Worm (Caenorhabditis elegans) whole organism, L4 larva: Measurements from ENCODE around the gene cri-3.

ENCODE experiments used
- F26F4.8 ChIP-seq: fragments of 200-800 bp; sonication (Bioruptor generic); conservative IDR thresholded peaks from 2 replicates; pipeline ENCODE4 v1.3.6; 2022; ENCODE audit warnings: missing genetic modification characterization, missing compliant biosample characterization
- T20F7.1 ChIP-seq: fragments of 200-800 bp; sonication (Bioruptor generic); optimal IDR thresholded peaks from 2 replicates; lab custom pipeline; 2018; ENCODE audit warnings: mild to moderate bottlenecking, missing genetic modification characterization, missing compliant biosample characterization
- T26A8.4 ChIP-seq: fragments of 200-800 bp; sonication (Bioruptor generic); IDR thresholded peaks from 2 replicates; pipeline ENCODE4 v1.3.6; 2022; ENCODE audit warnings: missing genetic modification characterization, missing compliant biosample characterization
- ZK337.2 ChIP-seq: fragments of 200-800 bp; sonication (Bioruptor generic); IDR thresholded peaks from 2 replicates; pipeline ENCODE4 v1.3.6; 2022; ENCODE audit warnings: missing genetic modification reagents, missing genetic modification characterization, missing compliant biosample characterization
- aly-2 ChIP-seq: sonication (generic microtip); optimal IDR thresholded peaks from 2 replicates; lab custom pipeline; 2018; ENCODE audit warnings: missing biosample characterization, missing genetic modification characterization
- ceh-20 ChIP-seq: fragments of 200-800 bp; sonication (Bioruptor generic); IDR thresholded peaks from 2 replicates; pipeline ENCODE4 v1.3.6; 2022; ENCODE audit warnings: missing genetic modification reagents, missing genetic modification characterization, missing compliant biosample characterization
- ceh-82 ChIP-seq: sonication (generic microtip); optimal IDR thresholded peaks from 2 replicates; lab custom pipeline; 2017; ENCODE audit warnings: missing biosample characterization, missing genetic modification characterization
- ces-1 ChIP-seq: fragments of 150-350 bp; sonication (generic microtip); optimal IDR thresholded peaks from 4 replicates; lab custom pipeline; 2014; ENCODE audit warnings: missing biosample characterization, missing genetic modification reagents, missing genetic modification characterization
- cey-2 ChIP-seq: sonication (generic microtip); optimal IDR thresholded peaks from 3 replicates; lab custom pipeline; 2017; ENCODE audit warnings: missing genetic modification characterization, mild to moderate bottlenecking, missing compliant biosample characterization, antibody characterized with exemption, borderline replicate concordance; ENCODE audit not compliant: insufficient read depth
- ctbp-1 ChIP-seq: fragments of 200-800 bp; sonication (Bioruptor generic); IDR thresholded peaks from 2 replicates; pipeline ENCODE4 v1.3.6; 2022; ENCODE audit warnings: missing genetic modification reagents, missing genetic modification characterization, missing compliant biosample characterization
- daf-19 ChIP-seq: fragments of 200-800 bp; sonication (Bioruptor generic); conservative IDR thresholded peaks from 2 replicates; pipeline ENCODE4 v1.3.6; 2022; ENCODE audit warnings: missing genetic modification characterization, missing compliant biosample characterization
- dmd-8 ChIP-seq: fragments of 200-800 bp; sonication (Bioruptor generic); IDR thresholded peaks from 2 replicates; pipeline ENCODE4 v1.3.6; 2022; ENCODE audit warnings: missing genetic modification characterization, missing compliant biosample characterization
- egl-43 ChIP-seq: fragments of 200-800 bp; sonication (Bioruptor generic); IDR thresholded peaks from 2 replicates; pipeline ENCODE4 v1.3.6; 2022; ENCODE audit warnings: missing genetic modification reagents, missing genetic modification characterization, missing compliant biosample characterization
- gei-8 ChIP-seq: fragments of 200-800 bp; sonication (Bioruptor generic); optimal IDR thresholded peaks from 2 replicates; lab custom pipeline; 2018; ENCODE audit warnings: mild to moderate bottlenecking, missing genetic modification characterization, missing compliant biosample characterization
- hif-1 ChIP-seq, 2 experiments: sonication (generic microtip); optimal IDR thresholded peaks; 2 replicates each; lab custom pipeline; 2016 to 2017; ENCODE audit warnings: missing compliant biosample characterization in 2 of 2, missing genetic modification characterization in 2 of 2, missing genetic modification reagents in 2 of 2, missing genotype in 2 of 2, mild to moderate bottlenecking in 1 of 2
- hmg-1.1 ChIP-seq: fragments of 200-800 bp; sonication (Bioruptor generic); IDR thresholded peaks from 2 replicates; pipeline ENCODE4 v1.3.6; 2022; ENCODE audit warnings: missing genetic modification reagents, missing genetic modification characterization, missing compliant biosample characterization
- jun-1 ChIP-seq: fragments of 150-350 bp; optimal IDR thresholded peaks from 2 replicates; lab custom pipeline; 2014; ENCODE audit warnings: missing biosample characterization, missing genetic modification reagents, missing genetic modification characterization
- lim-7 ChIP-seq: fragments of 200-800 bp; sonication (Bioruptor generic); IDR thresholded peaks from 2 replicates; pipeline ENCODE4 v1.3.6; 2022; ENCODE audit warnings: missing genetic modification characterization, missing compliant biosample characterization
- lin-1 ChIP-seq: fragments of 200-800 bp; sonication (Bioruptor generic); IDR thresholded peaks from 2 replicates; pipeline ENCODE4 v1.3.6; 2022; ENCODE audit warnings: missing genetic modification reagents, missing genetic modification characterization, missing compliant biosample characterization
- lir-3 ChIP-seq: sonication (generic microtip); optimal IDR thresholded peaks from 2 replicates; lab custom pipeline; 2016; ENCODE audit warnings: mild to moderate bottlenecking, missing genetic modification characterization, missing compliant biosample characterization
- madf-5 ChIP-seq, 2 experiments: fragments of 200-800 bp; sonication (Bioruptor generic); IDR thresholded peaks; 2 replicates each; pipeline ENCODE4 v1.3.6; 2022; ENCODE audit warnings: missing compliant biosample characterization in 2 of 2, missing genetic modification characterization in 2 of 2
- mdt-29 ChIP-seq: fragments of 200-800 bp; sonication (Bioruptor generic); IDR thresholded peaks from 2 replicates; pipeline ENCODE4 v1.3.6; 2022; ENCODE audit warnings: missing genetic modification reagents, missing genetic modification characterization, missing compliant biosample characterization
- mes-2 ChIP-seq: sonication (generic microtip); optimal IDR thresholded peaks from 2 replicates; lab custom pipeline; 2016; ENCODE audit warnings: missing genotype, mild to moderate bottlenecking, missing genetic modification characterization, missing compliant biosample characterization; ENCODE audit not compliant: poor library complexity, severe bottlenecking
- mxl-3 ChIP-seq: fragments of 200-800 bp; sonication (Bioruptor generic); optimal IDR thresholded peaks from 2 replicates; lab custom pipeline; 2018; ENCODE audit warnings: mild to moderate bottlenecking, missing genetic modification characterization, missing compliant biosample characterization
- nhr-10 ChIP-seq: fragments of 150-350 bp; optimal IDR thresholded peaks from 2 replicates; lab custom pipeline; 2014; ENCODE audit warnings: missing biosample characterization, missing genetic modification characterization
- nhr-111 ChIP-seq: fragments of 200-800 bp; sonication (Bioruptor generic); optimal IDR thresholded peaks from 2 replicates; lab custom pipeline; 2018; ENCODE audit warnings: mild to moderate bottlenecking, missing genetic modification characterization, missing compliant biosample characterization
- nhr-42 ChIP-seq: fragments of 200-800 bp; sonication (Bioruptor generic); IDR thresholded peaks from 2 replicates; pipeline ENCODE4 v1.3.6; 2022; ENCODE audit warnings: missing genetic modification characterization, missing compliant biosample characterization
- nhr-6 ChIP-seq: fragments of 150-350 bp; optimal IDR thresholded peaks from 2 replicates; lab custom pipeline; 2014; ENCODE audit warnings: missing biosample characterization, missing genetic modification characterization
- pha-4 ChIP-seq, 2 experiments: fragments of 150-350 bp in 1 of 2; fragments of 200-800 bp in 1 of 2; sonication (Bioruptor generic) in 1 of 2; IDR thresholded peaks in 1 of 2; optimal IDR thresholded peaks in 1 of 2; 2 replicates each; pipeline versions ENCODE4 v1.3.6 to Lab custom; 2014 to 2022; ENCODE audit warnings: missing genetic modification characterization in 2 of 2, missing genetic modification reagents in 2 of 2, missing biosample characterization in 1 of 2, missing compliant biosample characterization in 1 of 2
- php-3 ChIP-seq: fragments of 200-800 bp; sonication (Bioruptor generic); IDR thresholded peaks from 2 replicates; pipeline ENCODE4 v1.3.6; 2022; ENCODE audit warnings: missing genetic modification reagents, missing genetic modification characterization, missing compliant biosample characterization
- saeg-2 ChIP-seq: fragments of 200-800 bp; sonication (Bioruptor generic); IDR thresholded peaks from 2 replicates; pipeline ENCODE4 v1.3.6; 2022; ENCODE audit warnings: missing genetic modification reagents, missing genetic modification characterization, missing compliant biosample characterization
- spr-1 ChIP-seq: sonication (generic microtip); optimal IDR thresholded peaks from 2 replicates; lab custom pipeline; 2016; ENCODE audit warnings: mild to moderate bottlenecking, missing genetic modification characterization, missing compliant biosample characterization
- tag-97 ChIP-seq: fragments of 200-800 bp; sonication (Bioruptor generic); IDR thresholded peaks from 2 replicates; pipeline ENCODE4 v1.3.6; 2022; ENCODE audit warnings: missing genetic modification characterization, missing compliant biosample characterization
- tra-1 ChIP-seq: fragments of 200-800 bp; sonication (Bioruptor generic); IDR thresholded peaks from 2 replicates; pipeline ENCODE4 v1.3.6; 2022; ENCODE audit warnings: missing genetic modification reagents, missing genetic modification characterization, missing compliant biosample characterization
- unc-62 ChIP-seq, 3 experiments: fragments of 150-350 bp in 1 of 3; sonication (generic microtip); optimal IDR thresholded peaks in 2 of 3; peaks in 1 of 3; 1 replicate in 1 of 3; 2 replicates in 2 of 3; lab custom pipeline; 2014 to 2017; ENCODE audit warnings: missing biosample characterization in 3 of 3, missing genetic modification characterization in 3 of 3, missing genetic modification reagents in 3 of 3, missing genotype in 1 of 3
- vab-7 ChIP-seq: fragments of 200-800 bp; sonication (Bioruptor generic); IDR thresholded peaks from 2 replicates; pipeline ENCODE4 v1.3.6; 2022; ENCODE audit warnings: missing genetic modification reagents, missing genetic modification characterization, missing compliant biosample characterization
- zfp-3 ChIP-seq: fragments of 200-800 bp; sonication (Bioruptor generic); conservative IDR thresholded peaks from 2 replicates; pipeline ENCODE4 v1.3.6; 2022; ENCODE audit warnings: missing genetic modification reagents, missing genetic modification characterization, missing compliant biosample characterization
- zip-11 ChIP-seq: fragments of 200-800 bp; sonication (Bioruptor generic); IDR thresholded peaks from 2 replicates; pipeline ENCODE4 v1.3.6; 2022; ENCODE audit warnings: missing genetic modification characterization, missing compliant biosample characterization

cri-3 gene

ce11 chrIII:3426741-3427140 lies 30.6 kb downstream of the cri-3 start (continued):
- TF ChIP-seq hmg-1.1 (GFP tag; lab: Robert Waterston, UW) (peak; percentile 49; the same call in 1 of the 2 replicates), php-3 (GFP tag; lab: Robert Waterston, UW) (0 out of 2 replicates have a peak, but pooled peaks have one; percentile 14), tag-97 (GFP tag; lab: Robert Waterston, UW) (no peak), vab-7 (GFP tag; lab: Robert Waterston, UW) (peak; percentile 51; the same call in 1 of the 2 replicates), ctbp-1 (0 out of 2 replicates have a peak, but pooled peaks have one; percentile 43), T26A8.4 (GFP tag; lab: Robert Waterston, UW) (0 out of 2 replicates have a peak, but pooled peaks have one; percentile 15), nhr-111 (no peak), dmd-8 (peak; percentile 63; the same call in 1 of the 2 replicates), ZK337.2 (GFP tag; lab: Robert Waterston, UW) (0 out of 2 replicates have a peak, but pooled peaks have one; percentile 36), spr-1 (no peak), F26F4.8 (GFP tag; lab: Robert Waterston, UW) (no peak), ceh-82 (no peak), mdt-29 (GFP tag; lab: Robert Waterston, UW) (0 out of 2 replicates have a peak, but pooled peaks have one; percentile 14), madf-5 (GFP tag; IDR thresholded peaks at IDR 0.05; lab: Robert Waterston, UW) (0 out of 4 replicates have a peak, but pooled peaks of 1 of the 2 experiments have one; percentile 49), nhr-6 (no peak), aly-2 (tag; lab: Kevin White, UChicago) (no peak), daf-19 (GFP tag; lab: Robert Waterston, UW) (no peak), zip-11 (no peak), hif-1 (tag; optimal IDR thresholded peaks at IDR 0.05; lab: Kevin White, UChicago) (no peak), zfp-3 (GFP tag; lab: Robert Waterston, UW) (peak; percentile 54; the same call in 1 of the 2 replicates), mes-2 (no peak), ceh-20 (GFP tag; lab: Robert Waterston, UW) (0 out of 2 replicates have a peak, but pooled peaks have one; percentile 15), pha-4 (GFP tag; IDR thresholded peaks at IDR 0.05; lab: Robert Waterston, UW) (peak; percentile 50; the same call in 1 of the 2 replicates), pha-4 (tag; optimal IDR thresholded peaks at IDR 0.05; lab: Kevin White, UChicago) (no peak), egl-43 (GFP tag; lab: Robert Waterston, UW) (peak; percentile 83), T20F7.1 (no peak), jun-1 (tag; lab: Kevin White, UChicago) (no peak), cey-2 (tag; lab: Kevin White, UChicago) (no peak), lim-7 (peak; percentile 79), ces-1 (GFP tag; lab: Kevin White, UChicago) (no peak), tra-1 (GFP tag; lab: Robert Waterston, UW) (0 out of 2 replicates have a peak, but pooled peaks have one; percentile 19), nhr-42 (no peak), gei-8 (GFP tag; lab: Kevin White, UChicago) (no peak), nhr-10 (tag; lab: Kevin White, UChicago) (no peak), saeg-2 (GFP tag; lab: Robert Waterston, UW) (no peak), lir-3 (no peak), lin-1 (GFP tag; lab: Robert Waterston, UW) (peak; percentile 22; the same call in 1 of the 2 replicates)

DNA sequence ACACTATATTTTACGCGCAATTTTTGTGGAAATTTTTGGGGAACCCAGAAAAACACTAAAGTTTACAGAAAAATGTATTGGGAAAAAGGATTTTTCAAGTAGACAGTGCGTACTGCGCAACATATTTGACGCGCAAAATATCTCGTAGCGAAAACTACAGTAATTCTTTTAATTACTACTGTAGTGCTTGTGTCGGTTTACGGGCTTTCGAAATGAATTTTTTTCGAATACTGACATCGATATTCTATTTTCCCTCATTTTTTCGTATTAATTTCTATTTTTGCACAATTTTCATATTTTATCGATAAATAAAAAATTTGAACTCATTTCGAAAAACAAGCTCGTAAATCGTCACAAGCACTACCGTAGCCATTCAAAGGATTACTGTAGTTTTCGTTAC lies 32.4 kb downstream of the cri-3 start:
- TF ChIP-seq unc-62 (GFP tag; optimal IDR thresholded peaks at IDR 0.05 in 1 of 2; lab: Kevin White, UChicago) (peak in 1 of 2 experiments; percentile 95), unc-62 (tag; optimal IDR thresholded peaks at IDR 0.05; lab: Kevin White, UChicago) (no peak), mxl-3 (GFP tag; lab: Kevin White, UChicago) (no peak)
